Worm (Caenorhabditis elegans) whole organism, L4 larva: Measurements from ENCODE around the gene spe-45.

Source experiments
- F44E2.7 ChIP-seq: fragments of 200-800 bp; sonication (Bioruptor generic); IDR thresholded peaks from 2 replicates; pipeline ENCODE4 v2.1.2; 2022; ENCODE audit warnings: missing genetic modification characterization, missing compliant biosample characterization
- R02D3.7 ChIP-seq: fragments of 150-350 bp; sonication (generic microtip); optimal IDR thresholded peaks from 3 replicates; lab custom pipeline; 2014; ENCODE audit warnings: missing biosample characterization, missing genetic modification characterization
- T20F7.1 ChIP-seq: fragments of 200-800 bp; sonication (Bioruptor generic); optimal IDR thresholded peaks from 2 replicates; lab custom pipeline; 2018; ENCODE audit warnings: mild to moderate bottlenecking, missing genetic modification characterization, missing compliant biosample characterization
- T26A8.4 ChIP-seq: fragments of 200-800 bp; sonication (Bioruptor generic); IDR thresholded peaks from 2 replicates; pipeline ENCODE4 v1.3.6; 2022; ENCODE audit warnings: missing genetic modification characterization, missing compliant biosample characterization
- Y105C5A.15 ChIP-seq: fragments of 200-800 bp; sonication (Bioruptor generic); IDR thresholded peaks from 2 replicates; pipeline ENCODE4 v1.3.6; 2022; ENCODE audit warnings: missing genetic modification characterization, missing compliant biosample characterization
- aha-1 ChIP-seq: fragments of 150-350 bp; peaks from one replicate; lab custom pipeline; 2014; ENCODE audit warnings: missing biosample characterization, missing genetic modification characterization
- aly-2 ChIP-seq: sonication (generic microtip); optimal IDR thresholded peaks from 2 replicates; lab custom pipeline; 2018; ENCODE audit warnings: missing biosample characterization, missing genetic modification characterization
- arid-1 ChIP-seq: fragments of 200-800 bp; sonication (Bioruptor generic); conservative IDR thresholded peaks from 2 replicates; pipeline ENCODE4 v1.3.6; 2022; ENCODE audit warnings: missing genetic modification reagents, missing genetic modification characterization, missing compliant biosample characterization
- attf-4 ChIP-seq: sonication (generic microtip); optimal IDR thresholded peaks from 3 replicates; lab custom pipeline; 2017; ENCODE audit warnings: missing biosample characterization, missing genetic modification characterization
- ceh-20 ChIP-seq: fragments of 200-800 bp; sonication (Bioruptor generic); IDR thresholded peaks from 2 replicates; pipeline ENCODE4 v1.3.6; 2022; ENCODE audit warnings: missing genetic modification reagents, missing genetic modification characterization, missing compliant biosample characterization
- ceh-28 ChIP-seq: fragments of 150-350 bp; optimal IDR thresholded peaks from 2 replicates; lab custom pipeline; 2014; ENCODE audit warnings: missing biosample characterization, missing genetic modification reagents, missing genetic modification characterization
- ceh-32 ChIP-seq: sonication (generic microtip); optimal IDR thresholded peaks from 2 replicates; lab custom pipeline; 2016; ENCODE audit warnings: mild to moderate bottlenecking, missing genetic modification characterization, missing compliant biosample characterization; ENCODE audit not compliant: poor library complexity
- ceh-44 ChIP-seq: fragments of 200-800 bp; sonication (Bioruptor generic); IDR thresholded peaks from 2 replicates; pipeline ENCODE4 v1.3.6; 2022; ENCODE audit warnings: missing genetic modification reagents, missing genetic modification characterization, missing compliant biosample characterization
- ceh-62 ChIP-seq: sonication (generic microtip); optimal IDR thresholded peaks from 2 replicates; lab custom pipeline; 2017; ENCODE audit warnings: missing biosample characterization, missing genetic modification characterization
- ceh-82 ChIP-seq: sonication (generic microtip); optimal IDR thresholded peaks from 2 replicates; lab custom pipeline; 2017; ENCODE audit warnings: missing biosample characterization, missing genetic modification characterization
- ces-1 ChIP-seq: fragments of 150-350 bp; sonication (generic microtip); optimal IDR thresholded peaks from 4 replicates; lab custom pipeline; 2014; ENCODE audit warnings: missing biosample characterization, missing genetic modification reagents, missing genetic modification characterization
- cey-2 ChIP-seq: sonication (generic microtip); optimal IDR thresholded peaks from 3 replicates; lab custom pipeline; 2017; ENCODE audit warnings: missing genetic modification characterization, mild to moderate bottlenecking, missing compliant biosample characterization, antibody characterized with exemption, borderline replicate concordance; ENCODE audit not compliant: insufficient read depth
- daf-12 ChIP-seq: fragments of 150-350 bp; optimal IDR thresholded peaks from 2 replicates; lab custom pipeline; 2014; ENCODE audit warnings: missing biosample characterization, missing genetic modification reagents, missing genetic modification characterization
- dmd-6 ChIP-seq: fragments of 200-800 bp; sonication (Bioruptor generic); IDR thresholded peaks from 2 replicates; pipeline ENCODE4 v1.3.6; 2022; ENCODE audit warnings: missing genetic modification reagents, missing genetic modification characterization, missing compliant biosample characterization
- dmd-8 ChIP-seq: fragments of 200-800 bp; sonication (Bioruptor generic); IDR thresholded peaks from 2 replicates; pipeline ENCODE4 v1.3.6; 2022; ENCODE audit warnings: missing genetic modification characterization, missing compliant biosample characterization
- dpl-1 ChIP-seq: fragments of 150-350 bp; optimal IDR thresholded peaks from 2 replicates; lab custom pipeline; 2014; ENCODE audit warnings: missing biosample characterization, missing genetic modification reagents, missing genetic modification characterization
- egl-43 ChIP-seq: fragments of 200-800 bp; sonication (Bioruptor generic); IDR thresholded peaks from 2 replicates; pipeline ENCODE4 v1.3.6; 2022; ENCODE audit warnings: missing genetic modification reagents, missing genetic modification characterization, missing compliant biosample characterization
- gei-8 ChIP-seq: fragments of 200-800 bp; sonication (Bioruptor generic); optimal IDR thresholded peaks from 2 replicates; lab custom pipeline; 2018; ENCODE audit warnings: mild to moderate bottlenecking, missing genetic modification characterization, missing compliant biosample characterization
- hif-1 ChIP-seq, 2 experiments: sonication (generic microtip); optimal IDR thresholded peaks; 2 replicates each; lab custom pipeline; 2016 to 2017; ENCODE audit warnings: missing compliant biosample characterization in 2 of 2, missing genetic modification characterization in 2 of 2, missing genetic modification reagents in 2 of 2, missing genotype in 2 of 2, mild to moderate bottlenecking in 1 of 2
- hmg-1.1 ChIP-seq: fragments of 200-800 bp; sonication (Bioruptor generic); IDR thresholded peaks from 2 replicates; pipeline ENCODE4 v1.3.6; 2022; ENCODE audit warnings: missing genetic modification reagents, missing genetic modification characterization, missing compliant biosample characterization
- lim-7 ChIP-seq: fragments of 200-800 bp; sonication (Bioruptor generic); IDR thresholded peaks from 2 replicates; pipeline ENCODE4 v1.3.6; 2022; ENCODE audit warnings: missing genetic modification characterization, missing compliant biosample characterization
- lin-15B ChIP-seq: fragments of 150-350 bp; sonication (generic microtip); optimal IDR thresholded peaks from 3 replicates; lab custom pipeline; 2014; ENCODE audit warnings: missing biosample characterization, missing genetic modification characterization
- lin-29 ChIP-seq: fragments of 200-800 bp; sonication (Bioruptor generic); IDR thresholded peaks from 2 replicates; pipeline ENCODE4 v1.3.6; 2022; ENCODE audit warnings: missing genetic modification reagents, missing genetic modification characterization, missing compliant biosample characterization
- lin-39 ChIP-seq: fragments of 150-350 bp; optimal IDR thresholded peaks from 2 replicates; lab custom pipeline; 2014; ENCODE audit warnings: missing biosample characterization, missing genetic modification reagents, missing genetic modification characterization
- madf-9 ChIP-seq: fragments of 200-800 bp; sonication (Bioruptor generic); conservative IDR thresholded peaks from 2 replicates; pipeline ENCODE4 v1.3.6; 2022; ENCODE audit warnings: missing genetic modification reagents, missing genetic modification characterization, missing compliant biosample characterization
- mdl-1 ChIP-seq, 2 experiments: fragments of 150-350 bp in 1 of 2; sonication (generic microtip) in 1 of 2; optimal IDR thresholded peaks; 2 replicates each; lab custom pipeline; 2014 to 2017; ENCODE audit warnings: missing biosample characterization in 2 of 2, missing genetic modification characterization in 2 of 2
- mxl-2 ChIP-seq: fragments of 200-800 bp; sonication (Bioruptor generic); conservative IDR thresholded peaks from 2 replicates; pipeline ENCODE4 v1.3.6; 2022; ENCODE audit warnings: missing genetic modification reagents, missing genetic modification characterization, missing compliant biosample characterization
- mxl-3 ChIP-seq: fragments of 200-800 bp; sonication (Bioruptor generic); optimal IDR thresholded peaks from 2 replicates; lab custom pipeline; 2018; ENCODE audit warnings: mild to moderate bottlenecking, missing genetic modification characterization, missing compliant biosample characterization
- nhr-11 ChIP-seq: fragments of 150-350 bp; optimal IDR thresholded peaks from 2 replicates; lab custom pipeline; 2014; ENCODE audit warnings: missing biosample characterization, missing genetic modification characterization
- nhr-25 ChIP-seq: sonication (generic microtip); optimal IDR thresholded peaks from 2 replicates; lab custom pipeline; 2017; ENCODE audit warnings: missing genetic modification characterization, mild to moderate bottlenecking, missing compliant biosample characterization, antibody characterized with exemption, moderate library complexity, borderline replicate concordance; ENCODE audit not compliant: insufficient read depth
- nhr-28 ChIP-seq: fragments of 150-350 bp; optimal IDR thresholded peaks from 2 replicates; lab custom pipeline; 2014; ENCODE audit warnings: missing biosample characterization, missing genetic modification characterization
- nhr-41 ChIP-seq: fragments of 200-800 bp; sonication (Bioruptor generic); IDR thresholded peaks from 2 replicates; pipeline ENCODE4 v1.3.6; 2022; ENCODE audit warnings: missing genetic modification reagents, missing genetic modification characterization, missing compliant biosample characterization
- nhr-42 ChIP-seq: fragments of 200-800 bp; sonication (Bioruptor generic); IDR thresholded peaks from 2 replicates; pipeline ENCODE4 v1.3.6; 2022; ENCODE audit warnings: missing genetic modification characterization, missing compliant biosample characterization
- nhr-48 ChIP-seq: sonication (generic microtip); optimal IDR thresholded peaks from 2 replicates; lab custom pipeline; 2016; ENCODE audit warnings: mild to moderate bottlenecking, missing genetic modification characterization, missing compliant biosample characterization
- nhr-6 ChIP-seq: fragments of 150-350 bp; optimal IDR thresholded peaks from 2 replicates; lab custom pipeline; 2014; ENCODE audit warnings: missing biosample characterization, missing genetic modification characterization
- pha-4 ChIP-seq, 2 experiments: fragments of 150-350 bp in 1 of 2; fragments of 200-800 bp in 1 of 2; sonication (Bioruptor generic) in 1 of 2; IDR thresholded peaks in 1 of 2; optimal IDR thresholded peaks in 1 of 2; 2 replicates each; pipeline versions ENCODE4 v1.3.6 to Lab custom; 2014 to 2022; ENCODE audit warnings: missing genetic modification characterization in 2 of 2, missing genetic modification reagents in 2 of 2, missing biosample characterization in 1 of 2, missing compliant biosample characterization in 1 of 2
- pqm-1 ChIP-seq: sonication (generic microtip); optimal IDR thresholded peaks from 2 replicates; lab custom pipeline; 2017; ENCODE audit warnings: missing biosample characterization, missing genetic modification characterization
- sdz-12 ChIP-seq: fragments of 200-800 bp; sonication (Bioruptor generic); optimal IDR thresholded peaks from 2 replicates; lab custom pipeline; 2018; ENCODE audit warnings: mild to moderate bottlenecking, missing genetic modification characterization, missing compliant biosample characterization
- snpc-1.2 ChIP-seq: fragments of 200-800 bp; sonication (Bioruptor generic); IDR thresholded peaks from 2 replicates; pipeline ENCODE4 v1.3.6; 2022; ENCODE audit warnings: missing genetic modification reagents, missing genetic modification characterization, missing compliant biosample characterization
- snpc-4 ChIP-seq: fragments of 150-350 bp; optimal IDR thresholded peaks from 2 replicates; lab custom pipeline; 2014; ENCODE audit warnings: missing biosample characterization, missing genetic modification characterization
- unc-62 ChIP-seq, 3 experiments: fragments of 150-350 bp in 1 of 3; sonication (generic microtip); optimal IDR thresholded peaks in 2 of 3; peaks in 1 of 3; 1 replicate in 1 of 3; 2 replicates in 2 of 3; lab custom pipeline; 2014 to 2017; ENCODE audit warnings: missing biosample characterization in 3 of 3, missing genetic modification characterization in 3 of 3, missing genetic modification reagents in 3 of 3, missing genotype in 1 of 3
- zfp-3 ChIP-seq: fragments of 200-800 bp; sonication (Bioruptor generic); conservative IDR thresholded peaks from 2 replicates; pipeline ENCODE4 v1.3.6; 2022; ENCODE audit warnings: missing genetic modification reagents, missing genetic modification characterization, missing compliant biosample characterization

spe-45 gene

ce11 chrIV:12364964-12365363 is 24.9 kb downstream of the spe-45 start (continued):
- peak; percentile 26 for TF ChIP-seq mxl-3 (GFP tag; lab: Kevin White, UChicago)

ce11 chrIV:12361392-12362092 is 28.4 kb downstream of the spe-45 start, which contains the start of the genes ccr-4 and ZC518.8:
Gene ccr-4, plus strand, starts transcription at chrIV:12361542.
Gene ZC518.8, minus strand, starts transcription at chrIV:12361908.
- no peak for TF ChIP-seq nhr-6
- no peak for TF ChIP-seq lin-39 (tag; lab: Kevin White, UChicago)
- TF ChIP-seq hif-1 (tag; optimal IDR thresholded peaks at IDR 0.05; lab: Kevin White, UChicago), result no peak
- no peak for TF ChIP-seq F44E2.7 (GFP tag; lab: Robert Waterston, UW)
- no peak for TF ChIP-seq ceh-20
- TF ChIP-seq arid-1 (GFP tag; lab: Robert Waterston, UW), result no peak
- TF ChIP-seq aly-2 (tag; lab: Kevin White, UChicago), result no peak
- peak; percentile 91 for TF ChIP-seq aha-1
- TF ChIP-seq mdl-1 (tag; optimal IDR thresholded peaks at IDR 0.05; lab: Kevin White, UChicago), result no peak
- TF ChIP-seq unc-62 (GFP tag; optimal IDR thresholded peaks at IDR 0.05 in 1 of 2; lab: Kevin White, UChicago), result peak in 1 of 2 experiments; percentile 92
- no peak for TF ChIP-seq unc-62 (tag; optimal IDR thresholded peaks at IDR 0.05; lab: Kevin White, UChicago)
- no peak for TF ChIP-seq ces-1 (GFP tag; lab: Kevin White, UChicago)
- TF ChIP-seq gei-8, result no peak
- no peak for TF ChIP-seq dpl-1 (GFP tag; lab: Kevin White, UChicago)
- no peak for TF ChIP-seq nhr-48 (tag; lab: Kevin White, UChicago)
- TF ChIP-seq ceh-62 (tag; lab: Kevin White, UChicago), result no peak
- no peak for TF ChIP-seq R02D3.7 (tag; lab: Kevin White, UChicago)
- TF ChIP-seq mxl-2 (GFP tag; lab: Robert Waterston, UW), result no peak
- no peak for TF ChIP-seq T26A8.4 (GFP tag; lab: Robert Waterston, UW)
- TF ChIP-seq lin-29, result no peak
- TF ChIP-seq pqm-1 (tag; lab: Kevin White, UChicago), result no peak
- no peak for TF ChIP-seq ceh-28 (tag; lab: Kevin White, UChicago)
- TF ChIP-seq ceh-82, result no peak
- no peak for TF ChIP-seq nhr-25
- TF ChIP-seq egl-43 (GFP tag; lab: Robert Waterston, UW), result no peak
- TF ChIP-seq nhr-28 (tag; lab: Kevin White, UChicago), result no peak
- TF ChIP-seq attf-4 (tag; lab: Kevin White, UChicago), result no peak
- no peak for TF ChIP-seq Y105C5A.15 (GFP tag; lab: Robert Waterston, UW)
- no peak for TF ChIP-seq zfp-3
- peak; percentile 59 for TF ChIP-seq hmg-1.1 (GFP tag; lab: Robert Waterston, UW)
- no peak for TF ChIP-seq snpc-4
- TF ChIP-seq snpc-1.2, result no peak
- no peak for TF ChIP-seq daf-12
- TF ChIP-seq pha-4 (GFP tag; IDR thresholded peaks at IDR 0.05; lab: Robert Waterston, UW), result no peak
- no peak for TF ChIP-seq pha-4 (tag; optimal IDR thresholded peaks at IDR 0.05; lab: Kevin White, UChicago)
- no peak for TF ChIP-seq lin-15B (tag; lab: Kevin White, UChicago)
- TF ChIP-seq cey-2 (tag; lab: Kevin White, UChicago), result no peak
- TF ChIP-seq sdz-12 (GFP tag; lab: Kevin White, UChicago), result no peak
- TF ChIP-seq lim-7 (GFP tag; lab: Robert Waterston, UW), result no peak
- TF ChIP-seq ceh-44 (GFP tag; lab: Robert Waterston, UW), result 0 out of 2 replicates have a peak, but pooled peaks have one; percentile 8
- no peak for TF ChIP-seq nhr-11
- peak; percentile 42 for TF ChIP-seq dmd-6 (GFP tag; lab: Robert Waterston, UW)
- no peak for TF ChIP-seq ceh-32 (tag; lab: Kevin White, UChicago)
- no peak for TF ChIP-seq dmd-8
- TF ChIP-seq T20F7.1 (GFP tag; lab: Kevin White, UChicago), result no peak
- no peak for TF ChIP-seq nhr-42 (GFP tag; lab: Robert Waterston, UW)
- TF ChIP-seq madf-9, result no peak
- TF ChIP-seq nhr-41 (GFP tag; lab: Robert Waterston, UW), result no peak
